Worm (Caenorhabditis elegans) whole organism, young adult: ENCODE data around the gene hnd-1.
"Not testable (repeated sequence)": the region's sequence is repeated elsewhere in the genome, so short reads cannot be mapped to it uniquely, and the experiment has no call there.

Experiments
- B0035.1 ChIP-seq: sonication (generic microtip); optimal IDR thresholded peaks from 2 replicates; lab custom pipeline; 2016; ENCODE audit warnings: missing genetic modification characterization, mild to moderate bottlenecking, missing compliant biosample characterization, missing genotype, missing genetic modification reagents
- B0261.1 ChIP-seq: sonication (generic microtip); optimal IDR thresholded peaks from 2 replicates; lab custom pipeline; 2016; ENCODE audit warnings: mild to moderate bottlenecking, missing genetic modification characterization, moderate library complexity, missing compliant biosample characterization
- B0336.3 ChIP-seq: fragments of 200-800 bp; sonication (Bioruptor generic); IDR thresholded peaks from 2 replicates; pipeline ENCODE4 v1.3.6; 2022; ENCODE audit warnings: missing genetic modification characterization, missing compliant biosample characterization
- C06A6.2 ChIP-seq: fragments of 200-800 bp; sonication (Bioruptor generic); conservative IDR thresholded peaks from 2 replicates; pipeline ENCODE4 v1.3.6; 2022; ENCODE audit warnings: missing genetic modification characterization, missing compliant biosample characterization
- F10E7.11 ChIP-seq: sonication (generic microtip); optimal IDR thresholded peaks from 2 replicates; lab custom pipeline; 2017; ENCODE audit warnings: mild to moderate bottlenecking, missing genetic modification characterization, moderate library complexity, missing compliant biosample characterization
- F52B5.7 ChIP-seq: sonication (generic microtip); optimal IDR thresholded peaks from 2 replicates; lab custom pipeline; 2016; ENCODE audit warnings: mild to moderate bottlenecking, missing genetic modification characterization, missing compliant biosample characterization
- F57A8.1 ChIP-seq: fragments of 200-800 bp; sonication (Bioruptor generic); optimal IDR thresholded peaks from 2 replicates; lab custom pipeline; 2018; ENCODE audit warnings: mild to moderate bottlenecking, missing genetic modification characterization, moderate library complexity, missing compliant biosample characterization
- K11D2.4 ChIP-seq: fragments of 200-800 bp; sonication (Bioruptor generic); IDR thresholded peaks from 2 replicates; pipeline ENCODE4 v1.3.6; 2022; ENCODE audit warnings: missing genetic modification reagents, missing genetic modification characterization, missing compliant biosample characterization
- K12H6.12 ChIP-seq: fragments of 200-800 bp; sonication (Bioruptor generic); optimal IDR thresholded peaks from 2 replicates; lab custom pipeline; 2018; ENCODE audit warnings: mild to moderate bottlenecking, missing genetic modification characterization, missing compliant biosample characterization
- Y53F4B.3 ChIP-seq: fragments of 200-800 bp; sonication (Bioruptor generic); IDR thresholded peaks from 2 replicates; pipeline ENCODE4 v1.3.6; 2022; ENCODE audit warnings: missing genetic modification reagents, missing genetic modification characterization, missing compliant biosample characterization
- Y79H2A.3 ChIP-seq: fragments of 200-800 bp; sonication (Bioruptor generic); conservative IDR thresholded peaks from 2 replicates; pipeline ENCODE4 v1.3.6; 2022; ENCODE audit warnings: missing genetic modification reagents, missing genetic modification characterization, missing compliant biosample characterization
- akir-1 ChIP-seq: fragments of 200-800 bp; sonication (Bioruptor generic); optimal IDR thresholded peaks from 2 replicates; lab custom pipeline; 2018; ENCODE audit warnings: mild to moderate bottlenecking, missing genetic modification characterization, moderate library complexity, missing compliant biosample characterization
- atf-7 ChIP-seq: sonication (generic microtip); optimal IDR thresholded peaks from 2 replicates; lab custom pipeline; 2017; ENCODE audit warnings: mild to moderate bottlenecking, missing genetic modification characterization, missing compliant biosample characterization
- athp-1 ChIP-seq: sonication (generic microtip); optimal IDR thresholded peaks from 2 replicates; lab custom pipeline; 2017; ENCODE audit warnings: mild to moderate bottlenecking, missing genetic modification characterization, missing compliant biosample characterization
- attf-3 ChIP-seq: fragments of 200-800 bp; sonication (Bioruptor generic); conservative IDR thresholded peaks from 2 replicates; pipeline ENCODE4 v1.3.6; 2022; ENCODE audit warnings: missing genetic modification reagents, missing genetic modification characterization, missing compliant biosample characterization
- attf-5 ChIP-seq: fragments of 200-800 bp; sonication (Bioruptor generic); optimal IDR thresholded peaks from 2 replicates; lab custom pipeline; 2018; ENCODE audit warnings: mild to moderate bottlenecking, missing genetic modification characterization, missing compliant biosample characterization
- bed-2 ChIP-seq: fragments of 200-800 bp; sonication (Bioruptor generic); IDR thresholded peaks from 2 replicates; pipeline ENCODE4 v1.3.6; 2022; ENCODE audit warnings: missing genetic modification reagents, missing genetic modification characterization, missing compliant biosample characterization
- cebp-1 ChIP-seq, 2 experiments: fragments of 200-800 bp in 1 of 2; sonication (Bioruptor generic) in 1 of 2; sonication (generic microtip) in 1 of 2; IDR thresholded peaks in 1 of 2; optimal IDR thresholded peaks in 1 of 2; 2 replicates each; pipeline versions ENCODE4 v1.3.6 to Lab custom; 2017 to 2022; ENCODE audit warnings: missing compliant biosample characterization in 2 of 2, missing genetic modification characterization in 2 of 2, mild to moderate bottlenecking in 1 of 2, missing genetic modification reagents in 1 of 2, moderate library complexity in 1 of 2
- ceh-27 ChIP-seq: fragments of 200-800 bp; sonication (Bioruptor generic); optimal IDR thresholded peaks from 2 replicates; lab custom pipeline; 2018; ENCODE audit warnings: mild to moderate bottlenecking, missing genetic modification characterization, moderate library complexity, missing compliant biosample characterization
- chd-7 ChIP-seq: sonication (generic microtip); optimal IDR thresholded peaks from 2 replicates; lab custom pipeline; 2016; ENCODE audit warnings: mild to moderate bottlenecking, missing genetic modification characterization, moderate library complexity, missing compliant biosample characterization
- dox-1 ChIP-seq: fragments of 200-800 bp; sonication (Bioruptor generic); IDR thresholded peaks from 2 replicates; pipeline ENCODE4 v1.3.6; 2022; ENCODE audit warnings: missing genetic modification reagents, missing genetic modification characterization, missing compliant biosample characterization
- egl-44 ChIP-seq: fragments of 200-800 bp; sonication (Bioruptor generic); IDR thresholded peaks from 2 replicates; pipeline ENCODE4 v1.3.6; 2022; ENCODE audit warnings: missing genetic modification reagents, missing genetic modification characterization, missing compliant biosample characterization
- egrh-3 ChIP-seq: fragments of 200-800 bp; sonication (Bioruptor generic); IDR thresholded peaks from 2 replicates; pipeline ENCODE4 v1.3.6; 2022; ENCODE audit warnings: missing genetic modification reagents, missing genetic modification characterization, missing compliant biosample characterization
- fkh-3 ChIP-seq: sonication (generic microtip); optimal IDR thresholded peaks from 2 replicates; lab custom pipeline; 2016; ENCODE audit warnings: mild to moderate bottlenecking, missing genetic modification characterization, missing compliant biosample characterization
- gei-17 ChIP-seq: fragments of 200-800 bp; sonication (Bioruptor generic); optimal IDR thresholded peaks from 2 replicates; lab custom pipeline; 2018; ENCODE audit warnings: mild to moderate bottlenecking, missing genetic modification characterization, missing compliant biosample characterization
- hmg-1.2 ChIP-seq: fragments of 200-800 bp; sonication (Bioruptor generic); IDR thresholded peaks from 2 replicates; pipeline ENCODE4 v1.3.6; 2022; ENCODE audit warnings: missing genetic modification reagents, missing genetic modification characterization, missing compliant biosample characterization
- let-607 ChIP-seq, 2 experiments: fragments of 200-800 bp in 1 of 2; sonication (Bioruptor generic) in 1 of 2; sonication (generic microtip) in 1 of 2; optimal IDR thresholded peaks; 2 replicates each; lab custom pipeline; 2016 to 2018; ENCODE audit warnings: mild to moderate bottlenecking in 2 of 2, missing compliant biosample characterization in 2 of 2, missing genetic modification characterization in 2 of 2, moderate library complexity in 2 of 2, missing genotype in 1 of 2
- lin-40 ChIP-seq: sonication (generic microtip); optimal IDR thresholded peaks from 2 replicates; lab custom pipeline; 2016; ENCODE audit warnings: missing genetic modification characterization, mild to moderate bottlenecking, missing compliant biosample characterization, missing genotype, missing genetic modification reagents
- lir-1 ChIP-seq: fragments of 200-800 bp; sonication (Bioruptor generic); conservative IDR thresholded peaks from 2 replicates; pipeline ENCODE4 v1.3.6; 2022; ENCODE audit warnings: missing genetic modification reagents, missing genetic modification characterization, missing compliant biosample characterization
- lsl-1 ChIP-seq: fragments of 200-800 bp; sonication (Bioruptor generic); optimal IDR thresholded peaks from 2 replicates; lab custom pipeline; 2018; ENCODE audit warnings: mild to moderate bottlenecking, missing genetic modification characterization, moderate library complexity, missing compliant biosample characterization
- mcd-1 ChIP-seq: fragments of 200-800 bp; sonication (Bioruptor generic); IDR thresholded peaks from 2 replicates; pipeline ENCODE4 v1.3.6; 2022; ENCODE audit warnings: missing genetic modification reagents, missing genetic modification characterization, missing compliant biosample characterization
- nhr-27 ChIP-seq: fragments of 200-800 bp; sonication (Bioruptor generic); optimal IDR thresholded peaks from 2 replicates; lab custom pipeline; 2018; ENCODE audit warnings: mild to moderate bottlenecking, missing genetic modification characterization, moderate library complexity, missing compliant biosample characterization
- repo-1 ChIP-seq: sonication (generic microtip); optimal IDR thresholded peaks from 2 replicates; lab custom pipeline; 2017; ENCODE audit warnings: mild to moderate bottlenecking, missing genetic modification characterization, missing compliant biosample characterization
- snpc-1.3 ChIP-seq: sonication (generic microtip); optimal IDR thresholded peaks from 2 replicates; lab custom pipeline; 2017; ENCODE audit warnings: missing genetic modification characterization, mild to moderate bottlenecking, missing compliant biosample characterization, antibody characterized with exemption, moderate library complexity, missing genotype, missing genetic modification reagents; ENCODE audit not compliant: insufficient read depth
- snpc-4 ChIP-seq, 5 experiments: fragments of 150-350 bp in 1 of 5; sonication (generic microtip) in 4 of 5; optimal IDR thresholded peaks; 2 replicates each; lab custom pipeline; 2014 to 2018; ENCODE audit warnings: missing genetic modification characterization in 5 of 5, missing biosample characterization in 3 of 5, antibody characterized with exemption in 2 of 5, mild to moderate bottlenecking in 2 of 5, missing compliant biosample characterization in 2 of 5, missing genotype in 2 of 5, moderate library complexity in 2 of 5, missing genetic modification reagents in 1 of 5
- somi-1 ChIP-seq: fragments of 200-800 bp; sonication (Bioruptor generic); optimal IDR thresholded peaks from 2 replicates; lab custom pipeline; 2018; ENCODE audit warnings: mild to moderate bottlenecking, missing genetic modification characterization, missing compliant biosample characterization
- tbp1 ChIP-seq: fragments of 200-800 bp; sonication (Bioruptor generic); optimal IDR thresholded peaks from 2 replicates; lab custom pipeline; 2018; ENCODE audit warnings: mild to moderate bottlenecking, missing genetic modification characterization, missing compliant biosample characterization
- tlf-1 ChIP-seq: fragments of 200-800 bp; sonication (Bioruptor generic); optimal IDR thresholded peaks from 2 replicates; lab custom pipeline; 2018; ENCODE audit warnings: mild to moderate bottlenecking, missing genetic modification characterization, missing compliant biosample characterization
- zfh-2 ChIP-seq: fragments of 200-800 bp; sonication (Bioruptor generic); conservative IDR thresholded peaks from 2 replicates; pipeline ENCODE4 v1.3.6; 2022; ENCODE audit warnings: missing genetic modification reagents, missing genetic modification characterization, missing compliant biosample characterization
- ztf-18 ChIP-seq: sonication (generic microtip); optimal IDR thresholded peaks from 2 replicates; lab custom pipeline; 2016; ENCODE audit warnings: missing genotype, mild to moderate bottlenecking, missing genetic modification characterization, missing compliant biosample characterization
- ztf-26 ChIP-seq: sonication (generic microtip); optimal IDR thresholded peaks from 2 replicates; lab custom pipeline; 2017; ENCODE audit warnings: missing genetic modification characterization, missing compliant biosample characterization
- ztf-3 ChIP-seq: fragments of 200-800 bp; sonication (Bioruptor generic); optimal IDR thresholded peaks from 2 replicates; lab custom pipeline; 2018; ENCODE audit warnings: mild to moderate bottlenecking, missing genetic modification characterization, missing compliant biosample characterization

hnd-1 gene

ce11 chrX:11640463-11640995 lies 43.8 kb upstream of the hnd-1 start:
- no peak for TF ChIP-seq tlf-1 (GFP tag; lab: Kevin White, UChicago)
- TF ChIP-seq lsl-1 (GFP tag; lab: Kevin White, UChicago), result no peak
- TF ChIP-seq Y53F4B.3 (GFP tag; lab: Robert Waterston, UW), result no peak
- TF ChIP-seq F57A8.1, result no peak

ce11 chrX:11641562-11641961 lies 42.8 kb upstream of the hnd-1 start:
- TF ChIP-seq dox-1 (GFP tag; lab: Robert Waterston, UW) (no peak), snpc-1.3 (no peak), attf-3 (GFP tag; lab: Robert Waterston, UW) (no peak), nhr-27 (no peak), bed-2 (no peak), Y79H2A.3 (GFP tag; lab: Robert Waterston, UW) (no peak), C06A6.2 (GFP tag; lab: Robert Waterston, UW) (no peak), lin-40 (no peak)

ce11 chrX:11643767-11644235 lies 40.6 kb upstream of the hnd-1 start, which contains the start of gene sto-4:
TSS of gene sto-4 (plus strand) at chrX:11644126.
- peak; percentile 64 for TF ChIP-seq tbp1 (GFP tag; lab: Kevin White, UChicago)
- peak; percentile 97 for TF ChIP-seq lir-1
- TF ChIP-seq attf-5 (GFP tag; lab: Kevin White, UChicago), result peak; percentile 67
- peak; percentile 63 for TF ChIP-seq athp-1 (tag; lab: Kevin White, UChicago)
- peak; percentile 77 for TF ChIP-seq lin-40
- peak in 1 of 2 experiments; percentile 61 for TF ChIP-seq let-607 (tag; optimal IDR thresholded peaks at IDR 0.05; lab: Kevin White, UChicago)
- TF ChIP-seq tlf-1 (GFP tag; lab: Kevin White, UChicago), result peak; percentile 57
- TF ChIP-seq K11D2.4, result peak; percentile 53; the same call in 1 of the 2 replicates
- TF ChIP-seq gei-17 (GFP tag; lab: Kevin White, UChicago), result peak; percentile 56
- peak; percentile 89 for TF ChIP-seq egrh-3 (GFP tag; lab: Robert Waterston, UW)
- TF ChIP-seq F52B5.7 (tag; lab: Kevin White, UChicago), result peak; percentile 60
- TF ChIP-seq akir-1 (GFP tag; lab: Kevin White, UChicago), result peak; percentile 56
- peak; percentile 54 for TF ChIP-seq atf-7 (tag; lab: Kevin White, UChicago)
- TF ChIP-seq dox-1 (GFP tag; lab: Robert Waterston, UW), result peak; percentile 85; the same call in 1 of the 2 replicates
- TF ChIP-seq repo-1, result peak; percentile 64
- peak; percentile 37; the same call in 1 of the 2 replicates for TF ChIP-seq mcd-1 (GFP tag; lab: Robert Waterston, UW)
- peak; percentile 96 for TF ChIP-seq ceh-27 (GFP tag; lab: Kevin White, UChicago)
- TF ChIP-seq egl-44 (GFP tag; lab: Robert Waterston, UW), result 0 out of 2 replicates have a peak, but pooled peaks have one; percentile 50
- peak; percentile 74 for TF ChIP-seq B0336.3 (GFP tag; lab: Robert Waterston, UW)
- TF ChIP-seq B0261.1 (tag; lab: Kevin White, UChicago), result peak; percentile 29
- TF ChIP-seq K12H6.12 (tag; lab: Kevin White, UChicago), result peak; percentile 98
- TF ChIP-seq chd-7, result peak; percentile 96
- TF ChIP-seq hmg-1.2 (GFP tag; lab: Robert Waterston, UW), result peak; percentile 71
- TF ChIP-seq ztf-3 (GFP tag; lab: Kevin White, UChicago), result peak; percentile 100
- TF ChIP-seq fkh-3 (tag; lab: Kevin White, UChicago), result peak; percentile 34
- peak; percentile 20 for TF ChIP-seq B0035.1
- peak; percentile 91 for TF ChIP-seq ztf-26 (tag; lab: Kevin White, UChicago)
- TF ChIP-seq somi-1 (GFP tag; lab: Kevin White, UChicago), result peak; percentile 90
- peak; percentile 84 for TF ChIP-seq zfh-2 (GFP tag; lab: Robert Waterston, UW)
- peak; percentile 64 for TF ChIP-seq F10E7.11 (tag; lab: Kevin White, UChicago)
- not testable (repeated sequence) for TF ChIP-seq cebp-1 (GFP tag; IDR thresholded peaks at IDR 0.05; lab: Robert Waterston, UW); snpc-4 (GFP tag; optimal IDR thresholded peaks at IDR 0.05; lab: Kevin White, UChicago)
- TF ChIP-seq cebp-1 (tag; optimal IDR thresholded peaks at IDR 0.05; lab: Kevin White, UChicago), result peak; percentile 86
- TF ChIP-seq snpc-4 (tag; optimal IDR thresholded peaks at IDR 0.05; lab: Kevin White, UChicago), result peak in 2 of 4 experiments; percentile 19 to 36
- TF ChIP-seq ztf-18, result peak; percentile 24
